Fruit fly (Drosophila melanogaster): ENCODE results near the gene CG31221.

Gene CG31221

DNA sequence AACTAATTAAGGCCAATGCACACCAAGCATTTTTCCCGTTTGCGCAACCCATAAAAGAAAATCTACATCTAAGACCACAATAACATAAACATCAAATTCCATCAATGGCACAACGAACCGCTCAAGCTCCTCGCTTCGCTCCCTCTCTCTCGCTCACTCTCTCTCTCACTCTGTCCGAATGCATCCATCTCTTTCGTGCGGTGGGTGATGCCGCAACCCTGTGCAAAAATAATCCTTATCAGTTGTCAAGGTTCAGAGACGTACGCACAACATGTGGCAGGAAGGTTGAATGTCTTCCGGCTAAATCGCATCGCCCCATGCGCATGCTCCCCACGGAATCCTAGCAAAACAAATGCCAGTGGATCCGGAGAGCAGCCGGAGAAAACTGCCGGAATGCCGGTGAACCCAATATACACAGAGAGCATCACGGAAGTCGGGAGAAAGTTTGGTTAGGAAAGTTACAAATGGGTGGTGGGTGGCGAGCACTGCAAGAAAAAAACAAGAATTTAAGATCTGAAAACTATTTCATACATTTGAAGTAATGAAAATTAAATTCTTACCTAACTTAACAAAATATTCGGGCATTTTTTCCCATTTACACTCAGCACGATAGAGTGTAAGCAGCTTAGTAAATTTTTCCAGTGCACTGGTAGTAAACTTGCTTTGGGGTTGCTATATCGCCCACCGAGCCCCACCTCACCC, 86.3 kb downstream of the CG31221 start (continued):
- peak; percentile 79 for TF ChIP-seq CG30431 (GFP tag; optimal IDR thresholded peaks at IDR 0.05)
- peak; percentile 64 for TF ChIP-seq dm (GFP tag; optimal IDR thresholded peaks at IDR 0.05)
- peak; percentile 84 for TF ChIP-seq GATAe (GFP tag; conservative IDR thresholded peaks at IDR 0.05)
- TF ChIP-seq lilli (GFP tag; optimal IDR thresholded peaks at IDR 0.05): peak; percentile 92
- peak; percentile 94 for TF ChIP-seq ken (GFP tag; IDR thresholded peaks at IDR 0.05)
- peak; percentile 96 for TF ChIP-seq Ada2b (GFP tag; IDR thresholded peaks at IDR 0.05)
- TF ChIP-seq bsh (GFP tag; optimal IDR thresholded peaks at IDR 0.05): peak in 1 of 2 experiments; percentile 94
- no peak for TF ChIP-seq CG6791 (GFP tag; IDR thresholded peaks at IDR 0.05; ENCODE audit: partially characterized antibody)
- peak; percentile 85 for TF ChIP-seq CG3407 (GFP tag; optimal IDR thresholded peaks at IDR 0.05)
- TF ChIP-seq stc (GFP tag; IDR thresholded peaks at IDR 0.05): peak; percentile 92
- peak; percentile 83 for TF ChIP-seq CG11560 (tag; IDR thresholded peaks at IDR 0.05)
- TF ChIP-seq CG13123 (GFP tag; optimal IDR thresholded peaks at IDR 0.05): peak; percentile 80
- TF ChIP-seq CG5180 (GFP tag; optimal IDR thresholded peaks at IDR 0.05): peak; percentile 85
- TF ChIP-seq ttk (GFP tag; IDR thresholded peaks at IDR 0.05): peak; percentile 93
- peak; percentile 95 for TF ChIP-seq HmgZ (tag; optimal IDR thresholded peaks at IDR 0.05)
- peak; percentile 95 for TF ChIP-seq CG6813 (GFP tag; optimal IDR thresholded peaks at IDR 0.05)
- TF ChIP-seq insv (GFP tag; optimal IDR thresholded peaks at IDR 0.05): peak in 1 of 2 experiments; percentile 58
- peak; percentile 86 for TF ChIP-seq sens-2 (GFP tag; IDR thresholded peaks at IDR 0.05)
- peak; percentile 53 for TF ChIP-seq CG4360 (GFP tag; IDR thresholded peaks at IDR 0.05)
- TF ChIP-seq ham (GFP tag; IDR thresholded peaks at IDR 0.05): peak; percentile 79; the same call in 1 of the 2 replicates
- TF ChIP-seq nerfin-2 (GFP tag; IDR thresholded peaks at IDR 0.05; ENCODE audit: partially characterized antibody): no peak
- TF ChIP-seq CG8944 (GFP tag; optimal IDR thresholded peaks at IDR 0.05): peak; percentile 83
- TF ChIP-seq Hr78 (GFP tag; optimal IDR thresholded peaks at IDR 0.05): peak in 1 of 2 experiments; percentile 36
- peak; percentile 92 for TF ChIP-seq nmo (GFP tag; optimal IDR thresholded peaks at IDR 0.05)
- TF ChIP-seq lmd (GFP tag; IDR thresholded peaks at IDR 0.05): peak; percentile 95
- peak; percentile 93 for TF ChIP-seq CG18619 (GFP tag; optimal IDR thresholded peaks at IDR 0.05)
- TF ChIP-seq eve (GFP tag; optimal IDR thresholded peaks at IDR 0.05): peak in 1 of 2 experiments; percentile 92
- peak; percentile 95 for TF ChIP-seq CG32772 (GFP tag; IDR thresholded peaks at IDR 0.05)
- peak; percentile 78 for TF ChIP-seq CG4617 (GFP tag; optimal IDR thresholded peaks at IDR 0.05; ENCODE audit: borderline replicate concordance)
- TF ChIP-seq CG2678 (tag; optimal IDR thresholded peaks at IDR 0.05): peak; percentile 96
- TF ChIP-seq Bgb (GFP tag; IDR thresholded peaks at IDR 0.05; ENCODE audit: partially characterized antibody): no peak
- TF ChIP-seq Atf-2 (GFP tag; optimal IDR thresholded peaks at IDR 0.05): peak; percentile 71
- TF ChIP-seq CG11696 (GFP tag; IDR thresholded peaks at IDR 0.05): peak; percentile 72
- peak; percentile 88 for TF ChIP-seq HLH54F (GFP tag; optimal IDR thresholded peaks at IDR 0.05)
- TF ChIP-seq ro (GFP tag; IDR thresholded peaks at IDR 0.05): peak; percentile 51; the same call in 1 of the 2 replicates
- peak; percentile 95 for TF ChIP-seq ranshi (GFP tag; IDR thresholded peaks at IDR 0.05)
- peak; percentile 95 for TF ChIP-seq esg (GFP tag; conservative IDR thresholded peaks at IDR 0.05)
- TF ChIP-seq Rfx (GFP tag; IDR thresholded peaks at IDR 0.05): peak; percentile 97
- TF ChIP-seq CG10274 (GFP tag; optimal IDR thresholded peaks at IDR 0.05): peak; percentile 78
- peak; percentile 72 for TF ChIP-seq CG10321 (GFP tag; IDR thresholded peaks at IDR 0.05)
- TF ChIP-seq Hand (GFP tag; optimal IDR thresholded peaks at IDR 0.05): peak; percentile 98
- peak; percentile 69 for TF ChIP-seq gt (GFP tag; IDR thresholded peaks at IDR 0.05)
- TF ChIP-seq corto (GFP tag; optimal IDR thresholded peaks at IDR 0.05): no peak
- peak; percentile 93 for TF ChIP-seq CG17328 (GFP tag; IDR thresholded peaks at IDR 0.05)
- TF ChIP-seq CG3726 (GFP tag; IDR thresholded peaks at IDR 0.05): peak; percentile 79
- peak in 1 of 2 experiments; percentile 53 for TF ChIP-seq crp (GFP tag; optimal IDR thresholded peaks at IDR 0.05)
- peak; percentile 65 for TF ChIP-seq Max (GFP tag; optimal IDR thresholded peaks at IDR 0.05)
- peak; percentile 96 for TF ChIP-seq Taf1 (GFP tag; IDR thresholded peaks at IDR 0.05)
- TF ChIP-seq al (GFP tag; IDR thresholded peaks at IDR 0.05): peak; percentile 89

Data from whole organism, embryonic.